Fruit fly (Drosophila melanogaster): Measurements from ENCODE around the gene Men-b.

DNA sequence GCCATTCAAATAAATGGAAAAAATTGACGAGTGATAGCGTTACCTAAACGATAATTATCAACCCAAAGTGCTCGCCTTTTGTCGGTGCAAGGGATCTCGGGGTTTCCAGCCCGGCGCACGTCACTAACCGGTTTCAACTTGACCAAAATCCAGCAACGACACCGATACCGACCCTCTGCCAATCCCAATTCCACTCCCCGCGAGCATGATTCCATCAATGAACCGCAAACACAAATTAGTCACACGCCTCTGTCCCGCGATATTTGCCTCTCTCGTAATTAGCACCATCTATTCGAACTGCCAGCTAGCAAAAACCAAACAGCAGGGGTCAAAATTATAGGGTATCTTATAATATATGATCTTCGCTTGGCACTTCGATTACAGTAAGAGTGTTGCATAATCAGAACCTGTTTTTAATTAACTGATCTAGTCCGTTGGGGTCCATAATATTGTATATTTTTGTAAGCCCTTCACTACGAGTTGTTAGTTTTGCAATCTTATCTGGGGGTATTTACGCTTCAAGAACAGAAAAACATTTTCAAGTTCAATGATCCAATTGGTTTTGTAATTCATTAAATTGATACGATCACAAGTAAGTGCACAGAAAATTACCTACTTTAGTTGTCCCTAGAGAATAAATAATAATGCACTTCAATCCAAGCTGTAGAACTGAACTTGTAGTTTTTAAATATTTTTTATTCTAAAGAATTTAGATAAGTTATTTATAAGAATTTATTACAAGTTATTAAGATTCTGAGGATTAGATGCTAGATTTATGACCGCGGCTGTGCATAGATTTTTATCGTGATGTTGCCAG, 1.8 kb downstream of the Men-b start:
- TF ChIP-seq CG8478 (optimal IDR thresholded peaks at IDR 0.05) = no peak
- no peak for TF ChIP-seq CTCF (optimal IDR thresholded peaks at IDR 0.05)

Measured in S2 (cell line).